Fruit fly (Drosophila melanogaster) ovary, adult (tissue): Measurements from ENCODE around the gene yin.
A peak's percentile ranks its signal among the peaks of the same experiment; 100 is the strongest.

Source experiments
- CG17801 ChIP-seq: fragments of 200-800 bp; optimal IDR thresholded peaks from 2 replicates; lab custom pipeline; 2019; ENCODE audit warnings: missing biosample characterization, mild to moderate bottlenecking, missing genetic modification characterization, moderate library complexity; ENCODE audit not compliant: partially characterized antibody

Gene yin

dm6 chrX:3871889-3872409, at the start of gene yin:
Gene yin, minus strand, starts transcription at chrX:3871939.
- no peak for TF ChIP-seq CG17801 (GFP tag; lab: Kevin White, UChicago)

dm6 chrX:3901926-3902325, 30.2 kb upstream of the yin start:
- no peak for TF ChIP-seq CG17801 (GFP tag; lab: Kevin White, UChicago)

- TF ChIP-seq CG17801 (GFP tag; lab: Kevin White, UChicago) = no peak
These were observed 16.0 kb upstream of the yin start for dm6 chrX:3887606-3888216.

dm6 chrX:3886751-3887150, 15.0 kb upstream of the yin start:
- no peak for TF ChIP-seq CG17801 (GFP tag; lab: Kevin White, UChicago)

dm6 chrX:3883904-3884303, 12.2 kb upstream of the yin start, which contains the start of gene CG15239:
Gene CG15239, plus strand, starts transcription at chrX:3884168.
- no peak for TF ChIP-seq CG17801 (GFP tag; lab: Kevin White, UChicago)

dm6 chrX:3880645-3881316, 9.0 kb upstream of the yin start, which contains the start of gene VhaAC39-1:
Gene VhaAC39-1, plus strand, starts transcription at chrX:3880748.
- TF ChIP-seq CG17801 (GFP tag; lab: Kevin White, UChicago) = peak; percentile 34

dm6 chrX:3874949-3875348, 3.2 kb upstream of the yin start:
- TF ChIP-seq CG17801 (GFP tag; lab: Kevin White, UChicago) = no peak

- TF ChIP-seq CG17801 (GFP tag; lab: Kevin White, UChicago) = no peak
These were observed 2.7 kb upstream of the yin start for dm6 chrX:3874452-3874851.

dm6 chrX:3870577-3870976, 1.2 kb downstream of the yin start:
- no peak for TF ChIP-seq CG17801 (GFP tag; lab: Kevin White, UChicago)

dm6 chrX:3869092-3869491, 2.6 kb downstream of the yin start:
- no peak for TF ChIP-seq CG17801 (GFP tag; lab: Kevin White, UChicago)

dm6 chrX:3868456-3869023, 3.2 kb downstream of the yin start, which contains the start of gene CG2930:
Gene CG2930, plus strand, starts transcription at chrX:3868973.
- TF ChIP-seq CG17801 (GFP tag; lab: Kevin White, UChicago) = peak; percentile 98

dm6 chrX:3867782-3868181, 4.0 kb downstream of the yin start:
- no peak for TF ChIP-seq CG17801 (GFP tag; lab: Kevin White, UChicago)

- no peak for TF ChIP-seq CG17801 (GFP tag; lab: Kevin White, UChicago)
These were observed 4.8 kb downstream of the yin start for dm6 chrX:3866844-3867457.

- no peak for TF ChIP-seq CG17801 (GFP tag; lab: Kevin White, UChicago)
These were observed 5.6 kb downstream of the yin start for dm6 chrX:3866104-3866503.

- TF ChIP-seq CG17801 (GFP tag; lab: Kevin White, UChicago) = no peak
These were observed 9.3 kb downstream of the yin start for dm6 chrX:3862319-3862919.
